Fruit fly (Drosophila melanogaster) whole organism, prepupa: Measurements from ENCODE around the gene CG13471.

Source experiments
- CG10631 ChIP-seq: fragments of 200-800 bp; sonication (Bioruptor generic); optimal IDR thresholded peaks from 2 replicates; lab custom pipeline; 2016; ENCODE audit warnings: missing biosample characterization, missing genetic modification characterization
- CG10669 ChIP-seq: fragments of 200-800 bp; sonication (Bioruptor generic); optimal IDR thresholded peaks from 3 replicates; lab custom pipeline; 2018; ENCODE audit warnings: missing biosample characterization, mild to moderate bottlenecking, missing genetic modification characterization, moderate library complexity
- CG11294 ChIP-seq: fragments of 200-800 bp; sonication (Bioruptor generic); IDR thresholded peaks from 2 replicates; pipeline ENCODE4 v1.3.6; 2022; ENCODE audit warnings: missing biosample characterization, missing genetic modification characterization
- CG11762 ChIP-seq: fragments of 200-800 bp; sonication (Bioruptor generic); optimal IDR thresholded peaks from 3 replicates; lab custom pipeline; 2016; ENCODE audit warnings: missing biosample characterization, missing genetic modification characterization; ENCODE audit not compliant: insufficient read depth
- CG15336 ChIP-seq: fragments of 200-800 bp; sonication (Bioruptor generic); IDR thresholded peaks from 2 replicates; pipeline ENCODE4 v1.3.6; 2022; ENCODE audit warnings: missing biosample characterization, missing genetic modification characterization
- CG1621 ChIP-seq: fragments of 200-800 bp; sonication (Bioruptor generic); optimal IDR thresholded peaks from 3 replicates; lab custom pipeline; 2018; ENCODE audit warnings: missing biosample characterization, mild to moderate bottlenecking, missing genetic modification characterization
- CG16779 ChIP-seq: fragments of 200-800 bp; sonication (Bioruptor generic); optimal IDR thresholded peaks from 3 replicates; lab custom pipeline; 2017; ENCODE audit warnings: missing biosample characterization, mild to moderate bottlenecking, missing genetic modification characterization
- CG32006 ChIP-seq: fragments of 200-800 bp; sonication (Bioruptor generic); optimal IDR thresholded peaks from 3 replicates; lab custom pipeline; 2017; ENCODE audit warnings: missing biosample characterization, mild to moderate bottlenecking, missing genetic modification characterization
- CG3919 ChIP-seq: fragments of 200-800 bp; sonication (Bioruptor generic); optimal IDR thresholded peaks from 3 replicates; lab custom pipeline; 2016; ENCODE audit warnings: missing biosample characterization, missing genetic modification characterization
- CG4318 ChIP-seq: fragments of 200-800 bp; sonication (Bioruptor generic); optimal IDR thresholded peaks from 3 replicates; lab custom pipeline; 2017; ENCODE audit warnings: missing biosample characterization, mild to moderate bottlenecking, missing genetic modification characterization
- CG6163 ChIP-seq: fragments of 200-800 bp; sonication (Bioruptor generic); IDR thresholded peaks from 3 replicates; pipeline ENCODE4 v1.3.6; 2022; ENCODE audit warnings: missing biosample characterization, missing genetic modification characterization
- CG6276 ChIP-seq: fragments of 200-800 bp; sonication (Bioruptor generic); optimal IDR thresholded peaks from 2 replicates; lab custom pipeline; 2017; ENCODE audit warnings: missing biosample characterization, mild to moderate bottlenecking, missing genetic modification characterization
- CG6808 ChIP-seq: fragments of 200-800 bp; sonication (Bioruptor generic); optimal IDR thresholded peaks from 3 replicates; lab custom pipeline; 2017; ENCODE audit warnings: missing biosample characterization, missing genetic modification characterization, mild to moderate bottlenecking, moderate library complexity, missing genetic modification reagents
- CG6854 ChIP-seq: fragments of 200-800 bp; sonication (Bioruptor generic); optimal IDR thresholded peaks from 2 replicates; lab custom pipeline; 2017; ENCODE audit warnings: missing biosample characterization, mild to moderate bottlenecking, missing genetic modification characterization
- CG7368 ChIP-seq: fragments of 200-800 bp; sonication (Bioruptor generic); optimal IDR thresholded peaks from 3 replicates; lab custom pipeline; 2016; ENCODE audit warnings: missing biosample characterization, missing genetic modification characterization
- CG8119 ChIP-seq: fragments of 200-800 bp; sonication (Bioruptor generic); IDR thresholded peaks from 3 replicates; pipeline ENCODE4 v1.3.6; 2022; ENCODE audit warnings: missing biosample characterization, missing genetic modification characterization
- CG9139 ChIP-seq: fragments of 200-800 bp; sonication (Bioruptor generic); optimal IDR thresholded peaks from 3 replicates; lab custom pipeline; 2017; ENCODE audit warnings: missing biosample characterization, mild to moderate bottlenecking, missing genetic modification characterization
- Eip75B ChIP-seq: fragments of 200-800 bp; sonication (Bioruptor generic); optimal IDR thresholded peaks from 3 replicates; lab custom pipeline; 2016; ENCODE audit warnings: missing biosample characterization, missing genetic modification characterization
- Eip78C ChIP-seq: fragments of 200-800 bp; sonication (Bioruptor generic); peaks from one replicate; lab custom pipeline; 2016; ENCODE audit warnings: missing biosample characterization, missing genetic modification characterization
- Ets21C ChIP-seq: fragments of 200-800 bp; sonication (Bioruptor generic); optimal IDR thresholded peaks from 3 replicates; lab custom pipeline; 2016; ENCODE audit warnings: missing biosample characterization, missing genetic modification characterization
- Ets96B ChIP-seq: fragments of 200-800 bp; optimal IDR thresholded peaks from 2 replicates; lab custom pipeline; 2019; ENCODE audit warnings: missing biosample characterization, mild to moderate bottlenecking, missing genetic modification characterization, moderate library complexity
- Hr38 ChIP-seq: sonication (Bioruptor generic); optimal IDR thresholded peaks from 2 replicates; lab custom pipeline; 2016; ENCODE audit warnings: missing biosample characterization, missing genetic modification characterization
- Hr4 ChIP-seq: fragments of 200-800 bp; sonication (Bioruptor generic); optimal IDR thresholded peaks from 3 replicates; lab custom pipeline; 2016; ENCODE audit warnings: missing biosample characterization, missing genetic modification characterization
- Lpt ChIP-seq: fragments of 200-800 bp; sonication (Bioruptor generic); optimal IDR thresholded peaks from 3 replicates; lab custom pipeline; 2016; ENCODE audit warnings: missing biosample characterization, missing genetic modification characterization
- Met ChIP-seq: fragments of 200-800 bp; sonication (Bioruptor generic); optimal IDR thresholded peaks from 3 replicates; lab custom pipeline; 2016; ENCODE audit warnings: missing biosample characterization, missing genetic modification characterization
- OdsH ChIP-seq: fragments of 200-800 bp; sonication (Bioruptor generic); optimal IDR thresholded peaks from 3 replicates; lab custom pipeline; 2016; ENCODE audit warnings: missing biosample characterization, missing genetic modification characterization
- Sox14 ChIP-seq: fragments of 200-800 bp; sonication (Bioruptor generic); optimal IDR thresholded peaks from 3 replicates; lab custom pipeline; 2016; ENCODE audit warnings: missing biosample characterization, missing genetic modification characterization
- achi ChIP-seq: fragments of 200-800 bp; sonication (Bioruptor generic); optimal IDR thresholded peaks from 3 replicates; lab custom pipeline; 2016; ENCODE audit warnings: missing biosample characterization, missing genetic modification characterization
- acj6 ChIP-seq: fragments of 200-800 bp; sonication (Bioruptor generic); optimal IDR thresholded peaks from 3 replicates; lab custom pipeline; 2016; ENCODE audit warnings: missing biosample characterization, missing genetic modification characterization
- dsx ChIP-seq: fragments of 200-800 bp; optimal IDR thresholded peaks from 3 replicates; lab custom pipeline; 2019; ENCODE audit warnings: missing biosample characterization, mild to moderate bottlenecking, missing genetic modification characterization, moderate library complexity; ENCODE audit not compliant: poor library complexity, severe bottlenecking
- eg ChIP-seq: fragments of 200-800 bp; sonication (Bioruptor generic); IDR thresholded peaks from 3 replicates; pipeline ENCODE4 v1.3.6; 2022; ENCODE audit warnings: missing biosample characterization, missing genetic modification characterization
- fd59A ChIP-seq: fragments of 200-800 bp; sonication (Bioruptor generic); optimal IDR thresholded peaks from 2 replicates; lab custom pipeline; 2017; ENCODE audit warnings: missing biosample characterization, mild to moderate bottlenecking, missing genetic modification characterization, missing genetic modification reagents
- fkh ChIP-seq: fragments of 200-800 bp; sonication (Bioruptor generic); optimal IDR thresholded peaks from 3 replicates; lab custom pipeline; 2017; ENCODE audit warnings: missing biosample characterization, mild to moderate bottlenecking, missing genetic modification characterization, moderate library complexity
- net ChIP-seq: fragments of 200-800 bp; sonication (Bioruptor generic); optimal IDR thresholded peaks from 3 replicates; lab custom pipeline; 2016; ENCODE audit warnings: missing biosample characterization, missing genetic modification characterization
- salr ChIP-seq, 2 experiments: fragments of 200-800 bp; sonication (Bioruptor generic); optimal IDR thresholded peaks; 3 replicates each; lab custom pipeline; 2016 to 2018; ENCODE audit warnings: missing biosample characterization in 2 of 2, missing genetic modification characterization in 2 of 2, mild to moderate bottlenecking in 1 of 2
- spab ChIP-seq: fragments of 200-800 bp; sonication (Bioruptor generic); optimal IDR thresholded peaks from 2 replicates; lab custom pipeline; 2017; ENCODE audit warnings: missing biosample characterization, mild to moderate bottlenecking, missing genetic modification characterization, missing genetic modification reagents
- ss ChIP-seq, 2 experiments: fragments of 200-800 bp; sonication (Bioruptor generic); optimal IDR thresholded peaks; 2 replicates in 1 of 2; 3 replicates in 1 of 2; lab custom pipeline; 2017 to 2018; ENCODE audit warnings: mild to moderate bottlenecking in 2 of 2, missing biosample characterization in 2 of 2, missing genetic modification characterization in 2 of 2, moderate library complexity in 1 of 2
- topi ChIP-seq: fragments of 200-800 bp; sonication (Bioruptor generic); optimal IDR thresholded peaks from 3 replicates; lab custom pipeline; 2016; ENCODE audit warnings: missing biosample characterization, missing genetic modification characterization
- vri ChIP-seq: fragments of 200-800 bp; sonication (Bioruptor generic); optimal IDR thresholded peaks from 3 replicates; lab custom pipeline; 2016; ENCODE audit warnings: missing biosample characterization, mild to moderate bottlenecking, missing genetic modification characterization

Gene CG13471

DNA sequence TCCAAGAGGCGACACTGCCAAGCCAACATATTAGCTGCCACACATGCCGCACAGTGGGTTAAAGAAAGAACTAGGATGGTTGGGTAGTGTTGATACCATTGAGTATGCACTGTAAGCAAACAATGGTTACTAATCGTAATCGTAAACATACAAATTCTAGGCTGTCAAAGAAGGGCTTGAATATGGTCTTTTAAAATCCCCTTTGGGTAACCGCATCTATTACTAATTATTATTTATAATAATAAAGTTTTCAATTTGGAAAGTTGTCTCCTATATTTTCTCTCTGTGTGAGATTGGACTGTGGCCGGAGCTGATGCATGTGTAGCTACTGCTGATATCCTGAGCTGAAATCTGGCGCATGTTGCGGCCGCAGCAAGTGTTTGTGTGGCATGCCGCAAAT, 1.5 kb downstream of the CG13471 start:
- TF ChIP-seq achi (GFP tag; lab: Kevin White, UChicago) = peak; percentile 46
- TF ChIP-seq CG32006 = peak; percentile 58
- TF ChIP-seq spab = peak; percentile 19
- peak; percentile 4 for TF ChIP-seq CG6808 (GFP tag; lab: Kevin White, UChicago)
- no peak for TF ChIP-seq Met (GFP tag; lab: Kevin White, UChicago)
- no peak for TF ChIP-seq CG7368 (GFP tag; lab: Kevin White, UChicago)
- peak; percentile 60 for TF ChIP-seq CG10631 (GFP tag; lab: Kevin White, UChicago)
- TF ChIP-seq CG6854 (GFP tag; lab: Kevin White, UChicago) = no peak
- TF ChIP-seq Hr4 (GFP tag; lab: Kevin White, UChicago) = peak; percentile 25
- TF ChIP-seq eg (GFP tag; lab: Robert Waterston, UW) = peak; percentile 56; the same call in 1 of the 3 replicates
- peak; percentile 74; the same call in 2 of the 3 replicates for TF ChIP-seq CG8119 (GFP tag; lab: Robert Waterston, UW)
- no peak for TF ChIP-seq dsx (GFP tag; lab: Kevin White, UChicago)
- TF ChIP-seq acj6 (GFP tag; lab: Kevin White, UChicago) = peak; percentile 16
- peak; percentile 81 for TF ChIP-seq Eip78C (GFP tag; lab: Kevin White, UChicago)
- peak; percentile 47 for TF ChIP-seq Ets96B (tag; lab: Kevin White, UChicago)
- peak; percentile 27 for TF ChIP-seq CG9139 (GFP tag; lab: Kevin White, UChicago)
- peak; percentile 61 for TF ChIP-seq CG15336 (GFP tag; lab: Robert Waterston, UW)
- TF ChIP-seq CG1621 (tag; lab: Kevin White, UChicago) = no peak
- peak; percentile 30 for TF ChIP-seq OdsH (GFP tag; lab: Kevin White, UChicago)
- TF ChIP-seq CG3919 (GFP tag; lab: Kevin White, UChicago) = peak; percentile 33
- peak; percentile 22 for TF ChIP-seq net (GFP tag; lab: Kevin White, UChicago)
- no peak for TF ChIP-seq Lpt (GFP tag; lab: Kevin White, UChicago)
- peak; percentile 22 for TF ChIP-seq CG16779
- TF ChIP-seq CG6276 (GFP tag; lab: Kevin White, UChicago) = peak; percentile 17
- peak; percentile 38 for TF ChIP-seq CG10669 (GFP tag; lab: Kevin White, UChicago)
- TF ChIP-seq topi (GFP tag; lab: Kevin White, UChicago) = no peak
- peak; percentile 21 for TF ChIP-seq fd59A (GFP tag; lab: Kevin White, UChicago)
- TF ChIP-seq CG11762 = peak; percentile 11
- TF ChIP-seq CG4318 (GFP tag; lab: Kevin White, UChicago) = peak; percentile 11
- TF ChIP-seq ss (GFP tag; optimal IDR thresholded peaks at IDR 0.05; lab: Kevin White, UChicago) = peak in 1 of 2 experiments; percentile 33

DNA sequence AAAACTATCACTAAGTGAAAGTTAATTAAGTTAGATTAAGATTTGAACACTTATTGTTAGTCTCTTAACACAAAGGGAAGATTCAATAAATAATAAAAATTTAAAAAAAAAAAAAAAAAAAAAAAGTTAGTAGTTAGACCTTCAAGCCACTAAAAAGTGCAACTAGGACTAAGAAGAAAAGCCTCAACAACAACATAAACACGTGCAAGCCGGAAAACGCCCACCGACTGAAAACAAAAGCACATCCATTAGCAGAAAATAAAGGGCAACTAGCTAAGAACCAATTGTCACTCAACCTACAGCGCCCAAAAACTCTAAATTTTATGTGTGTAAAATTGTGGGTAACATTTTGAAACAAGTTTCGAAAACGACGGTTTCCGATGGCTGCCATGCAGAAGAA, 4.9 kb downstream of the CG13471 start, which contains the start of gene CG13473:
Gene CG13473, plus strand, starts transcription at position 301 of the 400 bp plus-strand sequence.
- TF ChIP-seq ss (GFP tag; optimal IDR thresholded peaks at IDR 0.05; lab: Kevin White, UChicago) = no peak
- no peak for TF ChIP-seq CG6276 (GFP tag; lab: Kevin White, UChicago)
- no peak for TF ChIP-seq CG11294 (GFP tag; lab: Robert Waterston, UW)
- TF ChIP-seq CG6163 = no peak
- TF ChIP-seq fkh = no peak
- no peak for TF ChIP-seq Eip75B (GFP tag; lab: Kevin White, UChicago)
- no peak for TF ChIP-seq Sox14 (GFP tag; lab: Kevin White, UChicago)
- TF ChIP-seq Ets21C (GFP tag; lab: Kevin White, UChicago) = no peak
- TF ChIP-seq Eip78C (GFP tag; lab: Kevin White, UChicago) = no peak
- TF ChIP-seq CG8119 (GFP tag; lab: Robert Waterston, UW) = no peak
- TF ChIP-seq vri (GFP tag; lab: Kevin White, UChicago) = no peak
- TF ChIP-seq Lpt (GFP tag; lab: Kevin White, UChicago) = no peak
- no peak for TF ChIP-seq salr (GFP tag; optimal IDR thresholded peaks at IDR 0.05; lab: Kevin White, UChicago)
- no peak for TF ChIP-seq CG6854 (GFP tag; lab: Kevin White, UChicago)
- TF ChIP-seq Hr38 (GFP tag; lab: Kevin White, UChicago) = no peak
- TF ChIP-seq dsx (GFP tag; lab: Kevin White, UChicago) = no peak
- TF ChIP-seq CG32006 = no peak
- no peak for TF ChIP-seq CG4318 (GFP tag; lab: Kevin White, UChicago)
